Worm (Caenorhabditis elegans) whole organism, L2 larva: ENCODE results near the gene srh-222.

Experiments used
- C34F6.9 ChIP-seq: fragments of 150-350 bp; optimal IDR thresholded peaks from 2 replicates; lab custom pipeline; 2014; ENCODE audit warnings: missing biosample characterization, missing genetic modification characterization
- F13H6.1 ChIP-seq: sonication (generic microtip); optimal IDR thresholded peaks from 2 replicates; lab custom pipeline; 2016; ENCODE audit warnings: missing genetic modification characterization, missing compliant biosample characterization
- R02D3.7 ChIP-seq: fragments of 150-350 bp; optimal IDR thresholded peaks from 2 replicates; lab custom pipeline; 2014; ENCODE audit warnings: missing biosample characterization, missing genetic modification characterization
- Y55F3AM.14 ChIP-seq: fragments of 200-800 bp; sonication (Bioruptor generic); optimal IDR thresholded peaks from 2 replicates; lab custom pipeline; 2018; ENCODE audit warnings: mild to moderate bottlenecking, missing genetic modification characterization, missing compliant biosample characterization
- ZK546.5 ChIP-seq: sonication (generic microtip); optimal IDR thresholded peaks from 2 replicates; lab custom pipeline; 2017; ENCODE audit warnings: missing biosample characterization, missing genetic modification characterization
- alr-1 ChIP-seq: fragments of 150-350 bp; optimal IDR thresholded peaks from 2 replicates; lab custom pipeline; 2014; ENCODE audit warnings: missing biosample characterization, missing genetic modification characterization
- ama-1 ChIP-seq: fragments of 150-350 bp; optimal IDR thresholded peaks from 2 replicates; lab custom pipeline; 2018; ENCODE audit warnings: inconsistent platforms
- ceh-16 ChIP-seq: fragments of 150-350 bp; optimal IDR thresholded peaks from 2 replicates; lab custom pipeline; 2014; ENCODE audit warnings: missing biosample characterization, missing genetic modification characterization
- ceh-82 ChIP-seq: fragments of 150-350 bp; optimal IDR thresholded peaks from 2 replicates; lab custom pipeline; 2014; ENCODE audit warnings: missing biosample characterization, missing genetic modification characterization
- crh-2 ChIP-seq: sonication (generic microtip); optimal IDR thresholded peaks from 2 replicates; lab custom pipeline; 2017; ENCODE audit warnings: missing biosample characterization, missing genetic modification characterization
- elt-1 ChIP-seq: fragments of 150-350 bp; optimal IDR thresholded peaks from 2 replicates; lab custom pipeline; 2014; ENCODE audit warnings: missing biosample characterization, missing genetic modification characterization
- elt-3 ChIP-seq: sonication (generic microtip); optimal IDR thresholded peaks from 2 replicates; lab custom pipeline; 2017; ENCODE audit warnings: missing biosample characterization, missing genetic modification characterization
- fos-1 ChIP-seq: fragments of 150-350 bp; optimal IDR thresholded peaks from 2 replicates; lab custom pipeline; 2014; ENCODE audit warnings: missing biosample characterization, missing genetic modification characterization
- gmeb-1 ChIP-seq: fragments of 150-350 bp; optimal IDR thresholded peaks from 2 replicates; lab custom pipeline; 2014; ENCODE audit warnings: missing biosample characterization, missing genetic modification characterization
- lin-11 ChIP-seq: fragments of 150-350 bp; sonication (generic microtip); optimal IDR thresholded peaks from 2 replicates; lab custom pipeline; 2014; ENCODE audit warnings: missing biosample characterization, missing genetic modification characterization, inconsistent platforms, mixed read lengths
- lin-13 ChIP-seq: fragments of 150-350 bp; optimal IDR thresholded peaks from 2 replicates; lab custom pipeline; 2014; ENCODE audit warnings: missing biosample characterization, missing genetic modification reagents, missing genetic modification characterization
- lin-39 ChIP-seq: fragments of 150-350 bp; optimal IDR thresholded peaks from 2 replicates; lab custom pipeline; 2014; ENCODE audit warnings: missing biosample characterization, missing genetic modification reagents, missing genetic modification characterization
- lsy-2 ChIP-seq, 2 experiments: fragments of 150-350 bp in 1 of 2; sonication (generic microtip) in 1 of 2; optimal IDR thresholded peaks; 2 replicates each; lab custom pipeline; 2014 to 2017; ENCODE audit warnings: missing biosample characterization in 2 of 2, missing genetic modification characterization in 2 of 2
- mab-5 ChIP-seq: fragments of 150-350 bp; optimal IDR thresholded peaks from 2 replicates; lab custom pipeline; 2014; ENCODE audit warnings: missing biosample characterization, missing genetic modification characterization
- mbf-1 ChIP-seq: sonication (generic microtip); optimal IDR thresholded peaks from 2 replicates; lab custom pipeline; 2017; ENCODE audit warnings: missing biosample characterization, missing genetic modification characterization
- mdl-1 ChIP-seq, 2 experiments: fragments of 150-350 bp in 1 of 2; sonication (generic microtip) in 1 of 2; optimal IDR thresholded peaks; 2 replicates each; lab custom pipeline; 2017; ENCODE audit warnings: missing biosample characterization in 2 of 2, missing genetic modification characterization in 2 of 2
- nhr-10 ChIP-seq: sonication (generic microtip); optimal IDR thresholded peaks from 2 replicates; lab custom pipeline; 2017; ENCODE audit warnings: missing biosample characterization, missing genetic modification characterization
- nhr-11 ChIP-seq: fragments of 150-350 bp; optimal IDR thresholded peaks from 2 replicates; lab custom pipeline; 2014; ENCODE audit warnings: missing biosample characterization, missing genetic modification characterization
- nhr-12 ChIP-seq: fragments of 150-350 bp; optimal IDR thresholded peaks from 2 replicates; lab custom pipeline; 2014; ENCODE audit warnings: missing biosample characterization, missing genetic modification characterization
- nhr-25 ChIP-seq: fragments of 150-350 bp; sonication (generic microtip); optimal IDR thresholded peaks from 3 replicates; lab custom pipeline; 2014; ENCODE audit warnings: missing biosample characterization, missing genetic modification characterization
- nhr-6 ChIP-seq: fragments of 150-350 bp; optimal IDR thresholded peaks from 2 replicates; lab custom pipeline; 2014; ENCODE audit warnings: missing biosample characterization, missing genetic modification characterization
- nhr-77 ChIP-seq: fragments of 150-350 bp; optimal IDR thresholded peaks from 2 replicates; lab custom pipeline; 2014; ENCODE audit warnings: missing biosample characterization, missing genetic modification characterization
- sem-4 ChIP-seq: fragments of 150-350 bp; optimal IDR thresholded peaks from 2 replicates; lab custom pipeline; 2014; ENCODE audit warnings: missing biosample characterization, missing genetic modification reagents, missing genetic modification characterization
- skn-1 ChIP-seq: sonication (generic microtip); optimal IDR thresholded peaks from 2 replicates; lab custom pipeline; 2017; ENCODE audit warnings: missing biosample characterization, missing genetic modification characterization
- sma-3 ChIP-seq: sonication (generic microtip); optimal IDR thresholded peaks from 2 replicates; lab custom pipeline; 2016; ENCODE audit warnings: missing genetic modification reagents, missing genetic modification characterization, missing compliant biosample characterization
- sma-9 ChIP-seq, 2 experiments: fragments of 150-350 bp in 1 of 2; sonication (generic microtip) in 1 of 2; optimal IDR thresholded peaks; 2 replicates each; lab custom pipeline; 2014 to 2016; ENCODE audit warnings: missing genetic modification characterization in 2 of 2, mild to moderate bottlenecking in 1 of 2, missing biosample characterization in 1 of 2, missing compliant biosample characterization in 1 of 2, missing genetic modification reagents in 1 of 2, moderate library complexity in 1 of 2
- unc-39 ChIP-seq: fragments of 150-350 bp; optimal IDR thresholded peaks from 2 replicates; lab custom pipeline; 2014; ENCODE audit warnings: missing biosample characterization, missing genetic modification characterization
- unc-55 ChIP-seq: fragments of 150-350 bp; sonication (generic microtip); optimal IDR thresholded peaks from 3 replicates; lab custom pipeline; 2014; ENCODE audit warnings: missing biosample characterization, missing genetic modification reagents, missing genetic modification characterization
- unc-62 ChIP-seq: fragments of 150-350 bp; optimal IDR thresholded peaks from 2 replicates; lab custom pipeline; 2014; ENCODE audit warnings: missing biosample characterization, missing genetic modification reagents, missing genetic modification characterization
- zag-1 ChIP-seq: fragments of 150-350 bp; optimal IDR thresholded peaks from 2 replicates; lab custom pipeline; 2014; ENCODE audit warnings: missing biosample characterization, missing genetic modification characterization
- ztf-4 ChIP-seq: fragments of 150-350 bp; optimal IDR thresholded peaks from 2 replicates; lab custom pipeline; 2014; ENCODE audit warnings: missing biosample characterization, missing genetic modification characterization

Gene srh-222

DNA sequence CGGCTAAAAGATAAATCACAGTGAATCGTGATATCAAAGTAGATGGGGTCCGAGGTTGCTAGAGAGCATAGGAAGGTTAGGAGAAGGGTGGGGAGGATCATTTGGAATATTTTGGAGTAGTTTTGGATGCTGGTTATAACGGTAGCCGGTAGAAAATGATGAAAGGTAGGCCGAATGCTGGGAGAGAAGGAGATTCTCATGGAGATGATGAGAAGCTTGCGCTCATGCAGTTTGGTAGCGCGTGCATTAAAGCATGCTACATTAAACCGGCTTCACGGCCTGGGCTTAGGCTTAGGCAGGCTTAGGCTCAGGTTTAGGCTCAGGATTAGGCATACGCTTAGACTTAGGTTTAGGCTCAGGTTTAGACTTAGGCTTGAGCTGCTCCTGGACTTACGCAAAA lies 14.7 kb downstream of the srh-222 start, which contains the start of gene F47C12.13:
F47C12.13 (minus strand) TSS at position 101 of the 400 bp plus-strand sequence.
- TF ChIP-seq crh-2 (tag; lab: Kevin White, UChicago): no peak
- TF ChIP-seq R02D3.7 (tag; lab: Kevin White, UChicago): no peak
- TF ChIP-seq ceh-16 (tag; lab: Kevin White, UChicago): no peak
- no peak for TF ChIP-seq nhr-11
- TF ChIP-seq mdl-1 (tag; optimal IDR thresholded peaks at IDR 0.05; lab: Kevin White, UChicago): no peak

ce11 chrIV:3995384-3995783 lies 15.8 kb downstream of the srh-222 start, which contains the start of gene F47C12.7:
TSS of gene F47C12.7 (minus strand) at chrIV:3995484.
- TF ChIP-seq nhr-25 (no peak), elt-1 (no peak), nhr-77 (no peak), ZK546.5 (tag; lab: Kevin White, UChicago) (no peak), mab-5 (tag; lab: Kevin White, UChicago) (no peak), zag-1 (tag; lab: Kevin White, UChicago) (no peak), unc-62 (GFP tag; lab: Kevin White, UChicago) (no peak), fos-1 (no peak), nhr-12 (tag; lab: Kevin White, UChicago) (no peak), sem-4 (tag; lab: Kevin White, UChicago) (no peak), lsy-2 (tag; optimal IDR thresholded peaks at IDR 0.05; lab: Kevin White, UChicago) (no peak), F13H6.1 (tag; lab: Kevin White, UChicago) (no peak), nhr-10 (tag; lab: Kevin White, UChicago) (no peak), lin-11 (tag; lab: Kevin White, UChicago) (no peak), elt-3 (no peak), sma-3 (GFP tag; lab: Kevin White, UChicago) (no peak), mbf-1 (tag; lab: Kevin White, UChicago) (no peak)

DNA sequence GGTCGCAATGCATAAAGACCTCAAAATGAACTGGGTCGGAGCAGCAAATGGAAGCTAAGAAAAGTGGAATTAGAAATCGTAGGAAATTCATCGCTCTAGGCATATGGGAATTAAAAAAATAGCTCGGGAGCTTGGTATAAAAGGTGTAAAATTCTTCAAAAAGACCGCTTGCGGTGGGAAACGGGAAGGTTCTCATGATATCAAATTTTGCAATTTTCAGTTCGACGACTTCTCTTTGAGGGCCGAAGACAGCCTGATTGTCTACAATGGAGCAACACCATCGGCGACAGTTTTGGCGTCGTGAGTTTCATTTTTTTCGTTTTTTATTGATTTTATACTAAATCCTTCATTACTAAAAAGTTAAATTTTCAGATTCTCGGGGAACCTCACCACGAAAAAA lies 18.9 kb downstream of the srh-222 start, which contains the start of gene F47C12.8:
F47C12.8 (minus strand) TSS at position 101 of the 400 bp plus-strand sequence.
- TF ChIP-seq ceh-82 (tag; lab: Kevin White, UChicago) (no peak), ztf-4 (no peak), ZK546.5 (tag; lab: Kevin White, UChicago) (no peak), lin-39 (tag; lab: Kevin White, UChicago) (no peak), sma-9 (GFP tag; optimal IDR thresholded peaks at IDR 0.05; lab: Kevin White, UChicago) (no peak), sma-9 (tag; optimal IDR thresholded peaks at IDR 0.05; lab: Kevin White, UChicago) (no peak), nhr-11 (no peak), skn-1 (no peak), Y55F3AM.14 (GFP tag; lab: Kevin White, UChicago) (no peak), elt-1 (no peak), C34F6.9 (tag; lab: Kevin White, UChicago) (no peak), mab-5 (tag; lab: Kevin White, UChicago) (no peak), lin-13 (GFP tag; lab: Kevin White, UChicago) (no peak), nhr-6 (tag; lab: Kevin White, UChicago) (no peak), nhr-25 (no peak), alr-1 (no peak), unc-62 (GFP tag; lab: Kevin White, UChicago) (no peak)

ce11 chrIV:3999662-4000061 lies 20.0 kb downstream of the srh-222 start:
- TF ChIP-seq ama-1 (lab: Kevin White, UChicago) (no peak), gmeb-1 (tag; lab: Kevin White, UChicago) (no peak)

- no peak for TF ChIP-seq gmeb-1 (tag; lab: Kevin White, UChicago)
- TF ChIP-seq lsy-2 (tag; optimal IDR thresholded peaks at IDR 0.05; lab: Kevin White, UChicago): no peak
- no peak for TF ChIP-seq unc-55 (GFP tag; lab: Kevin White, UChicago)
- TF ChIP-seq nhr-6 (tag; lab: Kevin White, UChicago): no peak
- TF ChIP-seq unc-39: no peak
- TF ChIP-seq ceh-16 (tag; lab: Kevin White, UChicago): no peak
Observed at ce11 chrIV:4004221-4004620, 24.6 kb downstream of the srh-222 start.
